Worm (Caenorhabditis elegans) whole organism, young adult: ENCODE results near the gene F29F11.20.

Experiments
- B0019.2 ChIP-seq: fragments of 200-800 bp; sonication (Bioruptor generic); conservative IDR thresholded peaks from 2 replicates; pipeline ENCODE4 v1.3.6; 2022; ENCODE audit warnings: missing genetic modification reagents, missing genetic modification characterization, missing compliant biosample characterization
- B0035.1 ChIP-seq: sonication (generic microtip); optimal IDR thresholded peaks from 2 replicates; lab custom pipeline; 2016; ENCODE audit warnings: missing genetic modification characterization, mild to moderate bottlenecking, missing compliant biosample characterization, missing genotype, missing genetic modification reagents
- B0261.1 ChIP-seq: sonication (generic microtip); optimal IDR thresholded peaks from 2 replicates; lab custom pipeline; 2016; ENCODE audit warnings: mild to moderate bottlenecking, missing genetic modification characterization, moderate library complexity, missing compliant biosample characterization
- C06A6.2 ChIP-seq: fragments of 200-800 bp; sonication (Bioruptor generic); conservative IDR thresholded peaks from 2 replicates; pipeline ENCODE4 v1.3.6; 2022; ENCODE audit warnings: missing genetic modification characterization, missing compliant biosample characterization
- D2030.7 ChIP-seq: fragments of 200-800 bp; sonication (Bioruptor generic); IDR thresholded peaks from 2 replicates; pipeline ENCODE4 v1.3.6; 2022; ENCODE audit warnings: missing genetic modification reagents, missing genetic modification characterization, missing compliant biosample characterization
- F10E7.11 ChIP-seq: sonication (generic microtip); optimal IDR thresholded peaks from 2 replicates; lab custom pipeline; 2017; ENCODE audit warnings: mild to moderate bottlenecking, missing genetic modification characterization, moderate library complexity, missing compliant biosample characterization
- F37B4.10 ChIP-seq: fragments of 200-800 bp; sonication (Bioruptor generic); IDR thresholded peaks from 2 replicates; pipeline ENCODE4 v1.3.6; 2022; ENCODE audit warnings: missing genetic modification characterization, missing compliant biosample characterization
- F55B11.4 ChIP-seq: sonication (generic microtip); optimal IDR thresholded peaks from 2 replicates; lab custom pipeline; 2016; ENCODE audit warnings: missing compliant biosample characterization, missing genetic modification characterization, borderline replicate concordance; ENCODE audit not compliant: insufficient read depth
- T07F8.4 ChIP-seq: sonication (generic microtip); optimal IDR thresholded peaks from 2 replicates; lab custom pipeline; 2016; ENCODE audit warnings: mild to moderate bottlenecking, missing genetic modification characterization, moderate library complexity, missing compliant biosample characterization
- Y53G8AR.9 ChIP-seq: fragments of 200-800 bp; sonication (Bioruptor generic); conservative IDR thresholded peaks from 2 replicates; pipeline ENCODE4 v1.3.6; 2022; ENCODE audit warnings: missing genetic modification reagents, missing genetic modification characterization, missing compliant biosample characterization
- Y56A3A.18 ChIP-seq: fragments of 200-800 bp; sonication (Bioruptor generic); IDR thresholded peaks from 2 replicates; pipeline ENCODE4 v1.3.6; 2022; ENCODE audit warnings: missing genetic modification reagents, missing genetic modification characterization, missing compliant biosample characterization
- Y67H2A.10 ChIP-seq: fragments of 200-800 bp; sonication (Bioruptor generic); conservative IDR thresholded peaks from 2 replicates; pipeline ENCODE4 v1.3.6; 2022; ENCODE audit warnings: missing genetic modification reagents, missing genetic modification characterization, missing compliant biosample characterization
- Y79H2A.3 ChIP-seq: fragments of 200-800 bp; sonication (Bioruptor generic); conservative IDR thresholded peaks from 2 replicates; pipeline ENCODE4 v1.3.6; 2022; ENCODE audit warnings: missing genetic modification reagents, missing genetic modification characterization, missing compliant biosample characterization
- ama-1 ChIP-seq, 3 experiments: fragments of 150-350 bp in 1 of 3; sonication (generic microtip) in 2 of 3; optimal IDR thresholded peaks; 2 replicates each; lab custom pipeline; 2014 to 2018; ENCODE audit warnings: missing biosample characterization in 2 of 3, missing genetic modification characterization in 2 of 3, missing genetic modification reagents in 2 of 3
- aptf-2 ChIP-seq: fragments of 200-800 bp; sonication (Bioruptor generic); conservative IDR thresholded peaks from 2 replicates; pipeline ENCODE4 v1.3.6; 2022; ENCODE audit warnings: missing genetic modification reagents, missing genetic modification characterization, missing compliant biosample characterization
- atf-7 ChIP-seq: sonication (generic microtip); optimal IDR thresholded peaks from 2 replicates; lab custom pipeline; 2017; ENCODE audit warnings: mild to moderate bottlenecking, missing genetic modification characterization, missing compliant biosample characterization
- attf-3 ChIP-seq: fragments of 200-800 bp; sonication (Bioruptor generic); conservative IDR thresholded peaks from 2 replicates; pipeline ENCODE4 v1.3.6; 2022; ENCODE audit warnings: missing genetic modification reagents, missing genetic modification characterization, missing compliant biosample characterization
- ccch-3 ChIP-seq: fragments of 200-800 bp; sonication (Bioruptor generic); optimal IDR thresholded peaks from 2 replicates; lab custom pipeline; 2018; ENCODE audit warnings: mild to moderate bottlenecking, missing genetic modification characterization, missing compliant biosample characterization
- ceh-100 ChIP-seq: fragments of 200-800 bp; sonication (Bioruptor generic); IDR thresholded peaks from 2 replicates; pipeline ENCODE4 v1.3.6; 2022; ENCODE audit warnings: missing genetic modification reagents, missing genetic modification characterization, missing compliant biosample characterization
- chd-7 ChIP-seq: sonication (generic microtip); optimal IDR thresholded peaks from 2 replicates; lab custom pipeline; 2016; ENCODE audit warnings: mild to moderate bottlenecking, missing genetic modification characterization, moderate library complexity, missing compliant biosample characterization
- dpff-1 ChIP-seq: sonication (generic microtip); optimal IDR thresholded peaks from 2 replicates; lab custom pipeline; 2017; ENCODE audit warnings: mild to moderate bottlenecking, missing genetic modification characterization, missing compliant biosample characterization
- efl-1 ChIP-seq: fragments of 150-350 bp; optimal IDR thresholded peaks from 2 replicates; lab custom pipeline; 2014; ENCODE audit warnings: missing biosample characterization, missing genetic modification reagents, missing genetic modification characterization
- egl-18 ChIP-seq: fragments of 200-800 bp; sonication (Bioruptor generic); IDR thresholded peaks from 2 replicates; pipeline ENCODE4 v1.3.6; 2022; ENCODE audit warnings: missing genetic modification reagents, missing genetic modification characterization, missing compliant biosample characterization
- ekl-4 ChIP-seq: fragments of 200-800 bp; sonication (Bioruptor generic); IDR thresholded peaks from 2 replicates; pipeline ENCODE4 v1.3.6; 2022; ENCODE audit warnings: missing genetic modification reagents, missing genetic modification characterization, missing compliant biosample characterization
- hlh-12 ChIP-seq: sonication (generic microtip); optimal IDR thresholded peaks from 2 replicates; lab custom pipeline; 2016; ENCODE audit warnings: missing genetic modification characterization, missing compliant biosample characterization
- hrde-1 ChIP-seq: sonication (generic microtip); optimal IDR thresholded peaks from 2 replicates; lab custom pipeline; 2016; ENCODE audit warnings: missing genetic modification characterization, mild to moderate bottlenecking, missing compliant biosample characterization, moderate library complexity, missing genotype, missing genetic modification reagents, borderline replicate concordance
- lag-1 ChIP-seq: fragments of 200-800 bp; sonication (Bioruptor generic); IDR thresholded peaks from 2 replicates; pipeline ENCODE4 v1.3.6; 2022; ENCODE audit warnings: missing genetic modification reagents, missing genetic modification characterization, missing compliant biosample characterization
- let-607 ChIP-seq, 2 experiments: fragments of 200-800 bp in 1 of 2; sonication (Bioruptor generic) in 1 of 2; sonication (generic microtip) in 1 of 2; optimal IDR thresholded peaks; 2 replicates each; lab custom pipeline; 2016 to 2018; ENCODE audit warnings: mild to moderate bottlenecking in 2 of 2, missing compliant biosample characterization in 2 of 2, missing genetic modification characterization in 2 of 2, moderate library complexity in 2 of 2, missing genotype in 1 of 2
- lin-35 ChIP-seq, 3 experiments: fragments of 150-350 bp in 2 of 3; sonication (generic microtip) in 1 of 3; optimal IDR thresholded peaks; 2 replicates each; lab custom pipeline; 2014 to 2018; ENCODE audit warnings: missing biosample characterization in 3 of 3, missing genetic modification characterization in 3 of 3, missing genetic modification reagents in 3 of 3
- lsy-27 ChIP-seq: sonication (generic microtip); optimal IDR thresholded peaks from 2 replicates; lab custom pipeline; 2017; ENCODE audit warnings: missing genetic modification characterization, mild to moderate bottlenecking, missing compliant biosample characterization, antibody characterized with exemption, missing genotype, borderline replicate concordance; ENCODE audit not compliant: insufficient read depth
- mcd-1 ChIP-seq: fragments of 200-800 bp; sonication (Bioruptor generic); IDR thresholded peaks from 2 replicates; pipeline ENCODE4 v1.3.6; 2022; ENCODE audit warnings: missing genetic modification reagents, missing genetic modification characterization, missing compliant biosample characterization
- nfya-1 ChIP-seq: sonication (generic microtip); optimal IDR thresholded peaks from 2 replicates; lab custom pipeline; 2017; ENCODE audit warnings: antibody characterized with exemption, missing compliant biosample characterization, missing genetic modification characterization, borderline replicate concordance; ENCODE audit not compliant: insufficient read depth
- nhr-120 ChIP-seq: fragments of 200-800 bp; sonication (Bioruptor generic); IDR thresholded peaks from 2 replicates; pipeline ENCODE4 v1.3.6; 2022; ENCODE audit warnings: missing genetic modification characterization, missing compliant biosample characterization
- rec-8 ChIP-seq, 2 experiments: sonication (generic microtip); optimal IDR thresholded peaks; 2 replicates each; lab custom pipeline; 2016; ENCODE audit warnings: mild to moderate bottlenecking in 2 of 2, missing genetic modification characterization in 2 of 2, missing genetic modification reagents in 2 of 2, missing genotype in 2 of 2, missing biosample characterization in 1 of 2, missing compliant biosample characterization in 1 of 2, moderate library complexity in 1 of 2
- snpc-1.1 ChIP-seq: sonication (generic microtip); optimal IDR thresholded peaks from 2 replicates; lab custom pipeline; 2017; ENCODE audit warnings: missing genetic modification characterization, mild to moderate bottlenecking, missing compliant biosample characterization, antibody characterized with exemption, moderate library complexity, missing genotype, missing genetic modification reagents; ENCODE audit not compliant: insufficient read depth
- snpc-3.4 ChIP-seq: sonication (generic microtip); optimal IDR thresholded peaks from 2 replicates; lab custom pipeline; 2017; ENCODE audit warnings: missing genetic modification characterization, mild to moderate bottlenecking, missing compliant biosample characterization, antibody characterized with exemption, moderate library complexity, missing genotype, missing genetic modification reagents
- snpc-4 ChIP-seq, 5 experiments: fragments of 150-350 bp in 1 of 5; sonication (generic microtip) in 4 of 5; optimal IDR thresholded peaks; 2 replicates each; lab custom pipeline; 2014 to 2018; ENCODE audit warnings: missing genetic modification characterization in 5 of 5, missing biosample characterization in 3 of 5, antibody characterized with exemption in 2 of 5, mild to moderate bottlenecking in 2 of 5, missing compliant biosample characterization in 2 of 5, missing genotype in 2 of 5, moderate library complexity in 2 of 5, missing genetic modification reagents in 1 of 5
- sptf-2 ChIP-seq: fragments of 200-800 bp; sonication (Bioruptor generic); optimal IDR thresholded peaks from 2 replicates; lab custom pipeline; 2018; ENCODE audit warnings: mild to moderate bottlenecking, missing genetic modification characterization, missing compliant biosample characterization
- tbx-9 ChIP-seq: sonication (generic microtip); optimal IDR thresholded peaks from 2 replicates; lab custom pipeline; 2016; ENCODE audit warnings: borderline replicate concordance, missing genetic modification characterization, inconsistent platforms, missing compliant biosample characterization
- zfh-2 ChIP-seq: fragments of 200-800 bp; sonication (Bioruptor generic); conservative IDR thresholded peaks from 2 replicates; pipeline ENCODE4 v1.3.6; 2022; ENCODE audit warnings: missing genetic modification reagents, missing genetic modification characterization, missing compliant biosample characterization
- zim-3 ChIP-seq: sonication (generic microtip); optimal IDR thresholded peaks from 2 replicates; lab custom pipeline; 2017; ENCODE audit warnings: mild to moderate bottlenecking, missing genetic modification characterization, moderate library complexity, missing compliant biosample characterization
- ztf-3 ChIP-seq: fragments of 200-800 bp; sonication (Bioruptor generic); optimal IDR thresholded peaks from 2 replicates; lab custom pipeline; 2018; ENCODE audit warnings: mild to moderate bottlenecking, missing genetic modification characterization, missing compliant biosample characterization

The F29F11.20 gene

DNA sequence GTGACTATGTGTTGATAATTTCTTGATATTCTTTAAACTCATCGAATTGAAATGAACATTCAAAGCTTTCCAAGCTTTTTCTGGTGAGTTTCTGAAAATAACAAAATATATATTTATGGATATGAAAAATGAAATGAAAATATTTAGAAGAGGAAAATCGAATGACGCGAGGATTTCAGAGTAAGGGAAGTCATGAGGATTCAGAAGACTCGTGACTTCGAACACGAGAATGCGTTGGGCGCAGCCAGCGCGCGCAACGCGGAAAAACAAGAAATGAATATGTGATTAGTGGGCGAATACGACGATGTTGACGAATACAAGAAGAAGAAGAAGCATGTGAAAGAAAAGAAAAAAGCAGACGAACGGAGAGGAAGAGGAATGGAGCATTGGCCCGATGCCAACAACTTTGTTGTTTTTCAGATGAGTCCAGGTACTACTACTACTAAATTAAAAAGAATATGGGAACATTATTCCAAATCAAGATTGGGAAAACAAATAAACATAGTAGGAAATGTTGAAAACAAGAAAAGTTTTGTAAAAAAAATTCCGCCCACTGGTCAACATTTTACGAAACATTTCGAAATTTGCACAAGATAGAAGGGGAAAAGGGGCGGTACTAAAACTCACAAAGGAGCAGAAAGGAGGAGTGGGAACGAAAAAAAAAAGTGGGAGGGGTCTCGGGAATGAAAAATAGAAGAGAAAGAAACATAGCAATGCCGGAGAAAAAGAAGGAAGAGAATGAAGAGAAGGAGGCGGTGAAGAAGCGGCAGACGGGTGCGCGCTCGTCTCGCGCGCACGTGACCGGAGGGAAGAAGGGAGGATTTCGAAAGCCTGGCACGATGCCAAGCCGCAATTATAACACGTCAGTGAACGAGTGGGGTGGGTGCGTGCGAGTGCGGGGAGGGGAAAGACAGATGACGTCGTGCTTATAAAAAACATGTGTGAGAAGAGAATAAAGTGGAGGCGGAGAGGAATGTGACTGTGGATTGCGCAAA is 27.8 kb downstream of the F29F11.20 start (continued):
- TF ChIP-seq snpc-4 (GFP tag; optimal IDR thresholded peaks at IDR 0.05; lab: Kevin White, UChicago) (peak; percentile 83), snpc-4 (tag; optimal IDR thresholded peaks at IDR 0.05; lab: Kevin White, UChicago) (peak; percentile 83 to 86 (median 84)), nfya-1 (tag; lab: Kevin White, UChicago) (no peak), Y67H2A.10 (0 out of 2 replicates have a peak, but pooled peaks have one; percentile 13), B0261.1 (no peak), mcd-1 (GFP tag; lab: Robert Waterston, UW) (peak; percentile 80), dpff-1 (tag; lab: Kevin White, UChicago) (no peak), hrde-1 (tag; lab: Kevin White, UChicago) (no peak), aptf-2 (no peak), F37B4.10 (GFP tag; lab: Robert Waterston, UW) (0 out of 2 replicates have a peak, but pooled peaks have one; percentile 10), rec-8 (tag; optimal IDR thresholded peaks at IDR 0.05; lab: Kevin White, UChicago) (no peak), ceh-100 (GFP tag; lab: Robert Waterston, UW) (peak; percentile 68), snpc-1.1 (no peak), Y56A3A.18 (GFP tag; lab: Robert Waterston, UW) (0 out of 2 replicates have a peak, but pooled peaks have one; percentile 18), F10E7.11 (tag; lab: Kevin White, UChicago) (peak; percentile 57), nhr-120 (no peak), zim-3 (tag; lab: Kevin White, UChicago) (peak; percentile 33), T07F8.4 (no peak), lsy-27 (tag; lab: Kevin White, UChicago) (no peak), efl-1 (GFP tag; lab: Kevin White, UChicago) (no peak), zfh-2 (peak; percentile 100), let-607 (tag; optimal IDR thresholded peaks at IDR 0.05; lab: Kevin White, UChicago) (no peak), chd-7 (peak; percentile 94), tbx-9 (tag; lab: Kevin White, UChicago) (no peak), ama-1 (optimal IDR thresholded peaks at IDR 0.05; lab: Kevin White, UChicago) (no peak), ama-1 (GFP tag; optimal IDR thresholded peaks at IDR 0.05; lab: Kevin White, UChicago) (no peak), attf-3 (GFP tag; lab: Robert Waterston, UW) (0 out of 2 replicates have a peak, but pooled peaks have one; percentile 43), D2030.7 (GFP tag; lab: Robert Waterston, UW) (no peak), sptf-2 (GFP tag; lab: Kevin White, UChicago) (no peak), egl-18 (GFP tag; lab: Robert Waterston, UW) (peak; percentile 84), hlh-12 (tag; lab: Kevin White, UChicago) (no peak), B0035.1 (tag; lab: Kevin White, UChicago) (no peak), snpc-3.4 (no peak), F55B11.4 (tag; lab: Kevin White, UChicago) (no peak), atf-7 (tag; lab: Kevin White, UChicago) (peak; percentile 92), ccch-3 (no peak), ztf-3 (GFP tag; lab: Kevin White, UChicago) (peak; percentile 70), lag-1 (GFP tag; lab: Robert Waterston, UW) (0 out of 2 replicates have a peak, but pooled peaks have one; percentile 14), lin-35 (GFP tag; optimal IDR thresholded peaks at IDR 0.05; lab: Kevin White, UChicago) (peak in 1 of 3 experiments; percentile 85), B0019.2 (GFP tag; lab: Robert Waterston, UW) (no peak), Y79H2A.3 (GFP tag; lab: Robert Waterston, UW) (0 out of 2 replicates have a peak, but pooled peaks have one; percentile 53), Y53G8AR.9 (peak; percentile 82), ekl-4 (GFP tag; lab: Robert Waterston, UW) (peak; percentile 84), C06A6.2 (peak; percentile 93)
